Worm (Caenorhabditis elegans): ENCODE data around the gene clec-130.

DNA sequence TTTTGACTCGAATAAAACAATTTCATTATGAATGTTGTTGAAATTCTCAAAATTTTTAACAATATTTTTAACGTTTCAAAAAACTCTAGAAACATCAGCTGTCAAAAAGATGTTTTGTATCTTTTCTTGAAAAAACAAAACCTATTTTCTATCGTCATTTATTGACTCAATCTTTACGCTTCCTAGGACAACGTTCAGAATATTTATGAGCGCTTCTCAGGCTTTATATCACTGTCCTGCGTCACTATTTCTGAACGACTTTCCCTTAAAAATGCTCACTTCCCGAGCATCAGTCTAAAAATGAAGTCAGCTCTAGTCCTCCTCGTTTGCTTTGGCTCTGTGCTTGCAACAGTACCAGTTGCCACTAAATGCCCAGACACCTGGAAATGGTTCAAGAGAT lies 4.8 kb downstream of the clec-130 start, which contains the start of gene clec-133:
- TF ChIP-seq ama-1 (optimal IDR thresholded peaks at IDR 0.05), result no peak
- no peak for TF ChIP-seq eyg-1 (tag; optimal IDR thresholded peaks at IDR 0.05)
- TF ChIP-seq pha-4 (tag; optimal IDR thresholded peaks at IDR 0.05), result no peak
- no peak for TF ChIP-seq madf-2 (tag; optimal IDR thresholded peaks at IDR 0.05)
- TF ChIP-seq ahr-1 (tag; optimal IDR thresholded peaks at IDR 0.05), result no peak
- TF ChIP-seq T23F11.4 (GFP tag; optimal IDR thresholded peaks at IDR 0.05), result no peak
- TF ChIP-seq ceh-9 (tag; optimal IDR thresholded peaks at IDR 0.05), result no peak
